Fruit fly (Drosophila melanogaster) whole organism, wandering third instar larva: ENCODE results near the gene CG42654.

ENCODE experiments used
- Abd-B ChIP-seq: fragments of >200 bp; optimal IDR thresholded peaks from 2 replicates; lab custom pipeline; 2017; ENCODE audit warnings: missing biosample characterization, missing genetic modification characterization
- CG32264 ChIP-seq: fragments of 200-800 bp; sonication (Bioruptor generic); optimal IDR thresholded peaks from 2 replicates; lab custom pipeline; 2016; ENCODE audit warnings: missing biosample characterization, missing genetic modification characterization
- CG9705 ChIP-seq: fragments of 200-800 bp; sonication (Bioruptor generic); optimal IDR thresholded peaks from 2 replicates; lab custom pipeline; 2018; ENCODE audit warnings: missing biosample characterization, mild to moderate bottlenecking, missing genetic modification characterization
- CrebA ChIP-seq: fragments of 200-800 bp; sonication (Bioruptor generic); optimal IDR thresholded peaks from 2 replicates; lab custom pipeline; 2016; ENCODE audit warnings: missing biosample characterization, mild to moderate bottlenecking, missing genetic modification characterization, borderline replicate concordance
- Dfd ChIP-seq: fragments of >200 bp; optimal IDR thresholded peaks from 2 replicates; lab custom pipeline; 2017; ENCODE audit warnings: missing biosample characterization, missing genetic modification characterization
- Dif ChIP-seq: fragments of 200-275, 200-300 bp; sonication (Bioruptor generic); optimal IDR thresholded peaks from 2 replicates; lab custom pipeline; 2018; ENCODE audit warnings: missing biosample characterization, missing genetic modification characterization; ENCODE audit not compliant: partially characterized antibody
- GATAd ChIP-seq: sonication (Bioruptor generic); optimal IDR thresholded peaks from 2 replicates; lab custom pipeline; 2016; ENCODE audit warnings: missing biosample characterization, missing genetic modification characterization
- HLH106 ChIP-seq: fragments of 200-800 bp; optimal IDR thresholded peaks from 3 replicates; lab custom pipeline; 2019; ENCODE audit warnings: missing biosample characterization, mild to moderate bottlenecking, missing genetic modification characterization, moderate library complexity
- Hnf4 ChIP-seq: fragments of 200-800 bp; sonication (Bioruptor generic); optimal IDR thresholded peaks from 2 replicates; lab custom pipeline; 2016; ENCODE audit warnings: missing biosample characterization, mild to moderate bottlenecking, missing genetic modification characterization
- Hr78 ChIP-seq: fragments of >200 bp; optimal IDR thresholded peaks from 2 replicates; lab custom pipeline; 2017; ENCODE audit warnings: missing biosample characterization, missing genetic modification characterization
- Hr83 ChIP-seq: fragments of 200-300 bp; sonication (Bioruptor generic); optimal IDR thresholded peaks from 2 replicates; lab custom pipeline; 2016; ENCODE audit warnings: missing biosample characterization, mild to moderate bottlenecking, missing genetic modification characterization, moderate library complexity; ENCODE audit not compliant: poor library complexity, severe bottlenecking
- Jra ChIP-seq: sonication (Bioruptor generic); optimal IDR thresholded peaks from 2 replicates; lab custom pipeline; 2016; ENCODE audit warnings: missing biosample characterization, missing genetic modification characterization
- Mio ChIP-seq: sonication (Bioruptor generic); optimal IDR thresholded peaks from 2 replicates; lab custom pipeline; 2016; ENCODE audit warnings: missing biosample characterization, missing genetic modification characterization
- Myc ChIP-seq: fragments of >200 bp; optimal IDR thresholded peaks from 2 replicates; lab custom pipeline; 2017
- N ChIP-seq: fragments of >200 bp; optimal IDR thresholded peaks from 2 replicates; lab custom pipeline; 2018; ENCODE audit warnings: missing biosample characterization, missing external identifiers, missing genetic modification characterization
- OdsH ChIP-seq: fragments of 200-800 bp; sonication (Bioruptor generic); optimal IDR thresholded peaks from 2 replicates; lab custom pipeline; 2016; ENCODE audit warnings: missing biosample characterization, mild to moderate bottlenecking, missing genetic modification characterization
- Rel ChIP-seq, 2 experiments: fragments of 200-800 bp; sonication (Bioruptor generic) in 1 of 2; optimal IDR thresholded peaks; 2 replicates in 1 of 2; 3 replicates in 1 of 2; lab custom pipeline; 2016 to 2019; ENCODE audit warnings: mild to moderate bottlenecking in 2 of 2, missing biosample characterization in 2 of 2, missing genetic modification characterization in 2 of 2, moderate library complexity in 1 of 2
- Sp1 ChIP-seq: fragments of 200-800 bp; sonication (Bioruptor generic); optimal IDR thresholded peaks from 3 replicates; lab custom pipeline; 2019; ENCODE audit warnings: missing biosample characterization, mild to moderate bottlenecking, missing genetic modification characterization, moderate library complexity
- Vsx2 ChIP-seq: fragments of 200-300, 225-300 bp; sonication (Bioruptor generic); optimal IDR thresholded peaks from 2 replicates; lab custom pipeline; 2018; ENCODE audit warnings: missing biosample characterization, missing genetic modification characterization; ENCODE audit not compliant: partially characterized antibody
- br ChIP-seq: fragments of 200-800 bp; sonication (Bioruptor generic); optimal IDR thresholded peaks from 2 replicates; lab custom pipeline; 2016; ENCODE audit warnings: missing biosample characterization, missing genetic modification characterization
- brk ChIP-seq: fragments of 200-800 bp; sonication (Bioruptor generic); optimal IDR thresholded peaks from 2 replicates; lab custom pipeline; 2016; ENCODE audit warnings: missing biosample characterization, mild to moderate bottlenecking, missing genetic modification characterization
- dl ChIP-seq, 2 experiments: fragments of 175-275, 200-275 bp in 1 of 2; fragments of 200-275 bp in 1 of 2; sonication (Bioruptor generic); optimal IDR thresholded peaks; lab custom pipeline; 2018; ENCODE audit warnings: mild to moderate bottlenecking in 2 of 2, missing biosample characterization in 2 of 2, missing genetic modification characterization in 2 of 2, moderate library complexity in 2 of 2; ENCODE audit not compliant: partially characterized antibody in 2 of 2, insufficient read depth in 1 of 2
- dmrt93B ChIP-seq: fragments of 200-800 bp; sonication (Bioruptor generic); optimal IDR thresholded peaks from 2 replicates; lab custom pipeline; 2018; ENCODE audit warnings: missing biosample characterization, mild to moderate bottlenecking, missing genetic modification characterization
- dsf ChIP-seq: sonication (Bioruptor generic); optimal IDR thresholded peaks from 2 replicates; lab custom pipeline; 2016; ENCODE audit warnings: missing biosample characterization, missing genetic modification characterization, borderline replicate concordance
- ey ChIP-seq: fragments of 200-800 bp; sonication (Bioruptor generic); optimal IDR thresholded peaks from 2 replicates; lab custom pipeline; 2016; ENCODE audit warnings: missing biosample characterization, missing genetic modification characterization
- foxo ChIP-seq, 2 experiments: fragments of 200-800 bp; sonication (Bioruptor generic); optimal IDR thresholded peaks; 2 replicates in 1 of 2; 3 replicates in 1 of 2; lab custom pipeline; 2016 to 2017; ENCODE audit warnings: missing biosample characterization in 2 of 2, missing genetic modification characterization in 2 of 2
- fru ChIP-seq: fragments of 200-800 bp; sonication (Bioruptor generic); optimal IDR thresholded peaks from 3 replicates; lab custom pipeline; 2016; ENCODE audit warnings: missing biosample characterization, mild to moderate bottlenecking, missing genetic modification characterization
- h ChIP-seq: fragments of 200-800 bp; sonication (Bioruptor generic); optimal IDR thresholded peaks from 3 replicates; lab custom pipeline; 2016; ENCODE audit warnings: missing biosample characterization, mild to moderate bottlenecking, missing genetic modification characterization
- jim ChIP-seq: fragments of 175-275, 200-325 bp; sonication (Bioruptor generic); optimal IDR thresholded peaks from 2 replicates; lab custom pipeline; 2016; ENCODE audit warnings: missing biosample characterization, mild to moderate bottlenecking, missing genetic modification characterization
- lola ChIP-seq: fragments of >200 bp; optimal IDR thresholded peaks from 2 replicates; lab custom pipeline; 2017; ENCODE audit warnings: missing biosample characterization, missing genetic modification characterization
- pan ChIP-seq: fragments of >200 bp; optimal IDR thresholded peaks from 2 replicates; lab custom pipeline; 2017
- psq ChIP-seq: fragments of 200-800 bp; sonication (Bioruptor generic); optimal IDR thresholded peaks from 3 replicates; lab custom pipeline; 2017; ENCODE audit warnings: missing biosample characterization, mild to moderate bottlenecking, missing genetic modification characterization, moderate library complexity
- rgr ChIP-seq: fragments of 200-800 bp; sonication (Bioruptor generic); optimal IDR thresholded peaks from 3 replicates; lab custom pipeline; 2016; ENCODE audit warnings: missing biosample characterization, mild to moderate bottlenecking, missing genetic modification characterization
- sage ChIP-seq: fragments of 200-800 bp; sonication (Bioruptor generic); optimal IDR thresholded peaks from 2 replicates; lab custom pipeline; 2016; ENCODE audit warnings: missing biosample characterization, mild to moderate bottlenecking, missing genetic modification characterization
- sv ChIP-seq: fragments of 200-800 bp; sonication (Bioruptor generic); optimal IDR thresholded peaks from 3 replicates; lab custom pipeline; 2016; ENCODE audit warnings: missing biosample characterization, missing genetic modification characterization
- tai ChIP-seq: sonication (Bioruptor generic); optimal IDR thresholded peaks from 2 replicates; lab custom pipeline; 2016; ENCODE audit warnings: missing biosample characterization, missing genetic modification characterization
- usp ChIP-seq: fragments of >200 bp; optimal IDR thresholded peaks from 2 replicates; lab custom pipeline; 2017; ENCODE audit warnings: missing biosample characterization, missing genetic modification characterization
- woc ChIP-seq: sonication (Bioruptor generic); optimal IDR thresholded peaks from 2 replicates; lab custom pipeline; 2016; ENCODE audit warnings: missing biosample characterization, mild to moderate bottlenecking, missing genetic modification characterization

CG42654 gene

dm6 chr3L:19906780-19907705 lies 47.3 kb downstream of the CG42654 start:
- TF ChIP-seq CG32264 (no peak), Mio (no peak), ey (no peak), dl (GFP tag; optimal IDR thresholded peaks at IDR 0.05; lab: Kevin White, UChicago; ENCODE audit: insufficient read depth in 1 of 2, partially characterized antibody in 2 of 2) (peak in 1 of 2 experiments; percentile 55), CG9705 (GFP tag; lab: Kevin White, UChicago) (no peak), Abd-B (GFP tag; lab: Kevin White, UChicago) (no peak), psq (GFP tag; lab: Kevin White, UChicago) (peak; percentile 14), Vsx2 (GFP tag; lab: Kevin White, UChicago) (no peak), h (GFP tag; lab: Kevin White, UChicago) (peak; percentile 64), dsf (no peak), Hr83 (GFP tag; lab: Kevin White, UChicago) (peak; percentile 64), sage (no peak), dmrt93B (GFP tag; lab: Kevin White, UChicago) (no peak), lola (GFP tag; lab: Kevin White, UChicago) (no peak), Sp1 (GFP tag; lab: Kevin White, UChicago) (peak; percentile 22), Hr78 (GFP tag; lab: Kevin White, UChicago) (no peak), foxo (GFP tag; optimal IDR thresholded peaks at IDR 0.05; lab: Kevin White, UChicago) (peak in 1 of 2 experiments; percentile 19), CrebA (GFP tag; lab: Kevin White, UChicago) (no peak), GATAd (GFP tag; lab: Kevin White, UChicago) (no peak), tai (GFP tag; lab: Kevin White, UChicago) (no peak), jim (GFP tag; lab: Kevin White, UChicago) (no peak), rgr (GFP tag; lab: Kevin White, UChicago) (peak; percentile 41), woc (no peak), br (peak; percentile 33), sv (GFP tag; lab: Kevin White, UChicago) (no peak), Jra (GFP tag; lab: Kevin White, UChicago) (no peak), HLH106 (tag; lab: Kevin White, UChicago) (peak; percentile 34), Dfd (no peak), Hnf4 (GFP tag; lab: Kevin White, UChicago) (peak; percentile 25), fru (GFP tag; lab: Kevin White, UChicago) (peak; percentile 10), N (GFP tag; lab: Kevin White, UChicago) (no peak), usp (no peak), brk (no peak), Myc (no peak), Dif (peak; percentile 4), pan (lab: Kevin White, UChicago) (no peak), OdsH (GFP tag; lab: Kevin White, UChicago) (peak; percentile 53), Rel (GFP tag; optimal IDR thresholded peaks at IDR 0.05; lab: Kevin White, UChicago) (peak; percentile 44), Rel (tag; optimal IDR thresholded peaks at IDR 0.05; lab: Kevin White, UChicago) (peak; percentile 84)

DNA sequence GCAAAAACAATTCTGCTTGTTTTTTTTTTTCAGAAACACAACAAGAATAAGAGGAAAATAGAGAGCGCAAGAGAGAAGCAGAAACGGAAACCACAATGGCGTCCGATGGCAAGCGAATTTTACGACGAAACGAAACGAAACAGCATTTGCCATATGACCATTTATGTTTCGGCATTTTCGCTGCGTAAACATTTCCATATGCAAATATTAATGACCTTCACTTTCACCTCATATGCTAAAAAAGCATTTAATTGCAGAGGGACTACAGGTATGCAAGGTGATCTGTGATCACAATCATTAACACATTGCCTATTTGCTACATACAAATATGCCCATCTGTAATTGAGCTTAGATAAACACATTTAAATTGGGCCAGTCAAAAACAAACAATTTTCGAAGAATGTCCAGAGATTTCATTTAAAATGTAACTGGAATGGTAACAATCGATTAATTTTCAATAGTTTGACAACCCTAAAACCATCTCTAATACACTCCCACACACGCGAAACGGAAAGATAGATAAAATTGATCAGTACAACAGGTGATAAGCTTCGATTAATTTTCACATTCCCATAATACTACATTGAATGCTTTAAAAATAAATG lies 48.1 kb downstream of the CG42654 start:
- TF ChIP-seq sv (GFP tag; lab: Kevin White, UChicago) (no peak), Hnf4 (GFP tag; lab: Kevin White, UChicago) (no peak), jim (GFP tag; lab: Kevin White, UChicago) (no peak), N (GFP tag; lab: Kevin White, UChicago) (no peak), brk (no peak), Rel (GFP tag; optimal IDR thresholded peaks at IDR 0.05; lab: Kevin White, UChicago) (no peak), Rel (tag; optimal IDR thresholded peaks at IDR 0.05; lab: Kevin White, UChicago) (no peak), Dif (no peak)
- TF ChIP-seq, all 38 proteins: peak for 0
